Fruit fly (Drosophila melanogaster) whole organism, embryonic: ENCODE results near the gene Amun.

Experiments
- CG10543 ChIP-seq: fragments of 200-800 bp; sonication (Bioruptor generic); optimal IDR thresholded peaks from 3 replicates; lab custom pipeline; 2017; ENCODE audit warnings: missing biosample characterization, mild to moderate bottlenecking, missing genetic modification characterization, moderate library complexity
- CG10565 ChIP-seq: fragments of 200-800 bp; sonication (Bioruptor generic); optimal IDR thresholded peaks from 3 replicates; lab custom pipeline; 2016; ENCODE audit warnings: missing biosample characterization, mild to moderate bottlenecking, missing genetic modification characterization
- CG10654 ChIP-seq: fragments of 200-800 bp; sonication (Bioruptor generic); optimal IDR thresholded peaks from 2 replicates; lab custom pipeline; 2016; ENCODE audit warnings: missing biosample characterization, missing genetic modification characterization
- CG12219 ChIP-seq: fragments of 200-800 bp; sonication (Bioruptor generic); optimal IDR thresholded peaks from 3 replicates; lab custom pipeline; 2018; ENCODE audit warnings: missing biosample characterization, mild to moderate bottlenecking, missing genetic modification characterization
- CG13424 ChIP-seq: fragments of 200-800 bp; sonication (Bioruptor generic); optimal IDR thresholded peaks from 2 replicates; lab custom pipeline; 2019; ENCODE audit warnings: missing biosample characterization, mild to moderate bottlenecking, missing genetic modification characterization, moderate library complexity
- CG16813 ChIP-seq: fragments of 200-800 bp; sonication (Bioruptor generic); IDR thresholded peaks from 3 replicates; pipeline ENCODE4 v1.3.6; 2022; ENCODE audit warnings: missing biosample characterization, missing genetic modification characterization; ENCODE audit not compliant: partially characterized antibody
- CG17361 ChIP-seq: fragments of 200-800 bp; sonication (Bioruptor generic); IDR thresholded peaks from 3 replicates; pipeline ENCODE4 v1.3.6; 2022; ENCODE audit warnings: missing biosample characterization, missing genetic modification characterization
- CG17385 ChIP-seq: fragments of 200-800 bp; sonication (Bioruptor generic); optimal IDR thresholded peaks from 3 replicates; lab custom pipeline; 2018; ENCODE audit warnings: missing biosample characterization, mild to moderate bottlenecking, missing genetic modification characterization
- CG17568 ChIP-seq: fragments of 200-800 bp; sonication (Bioruptor generic); optimal IDR thresholded peaks from 2 replicates; lab custom pipeline; 2018; ENCODE audit warnings: missing biosample characterization, mild to moderate bottlenecking, missing genetic modification characterization, moderate library complexity
- CG2712 ChIP-seq: fragments of 200-800 bp; optimal IDR thresholded peaks from 3 replicates; lab custom pipeline; 2019; ENCODE audit warnings: missing biosample characterization, mild to moderate bottlenecking, missing genetic modification characterization, moderate library complexity
- CG30431 ChIP-seq: fragments of 200-800 bp; sonication (Bioruptor generic); optimal IDR thresholded peaks from 2 replicates; lab custom pipeline; 2017; ENCODE audit warnings: missing biosample characterization, missing genetic modification characterization
- CG31388 ChIP-seq: fragments of 200-800 bp; sonication (Bioruptor generic); optimal IDR thresholded peaks from 2 replicates; lab custom pipeline; 2016; ENCODE audit warnings: missing biosample characterization, missing genetic modification characterization
- CG34422 ChIP-seq: fragments of 200-800 bp; sonication (Bioruptor generic); IDR thresholded peaks from 3 replicates; pipeline ENCODE4 v1.3.6; 2022; ENCODE audit warnings: missing biosample characterization, missing genetic modification characterization
- CG3838 ChIP-seq: fragments of 200-800 bp; sonication (Bioruptor generic); optimal IDR thresholded peaks from 3 replicates; lab custom pipeline; 2016; ENCODE audit warnings: missing biosample characterization, missing genetic modification characterization
- CG4424 ChIP-seq: fragments of 200-800 bp; sonication (Bioruptor generic); optimal IDR thresholded peaks from 3 replicates; lab custom pipeline; 2016; ENCODE audit warnings: missing biosample characterization, missing genetic modification characterization
- CG4820 ChIP-seq: fragments of 200-800 bp; sonication (Bioruptor generic); optimal IDR thresholded peaks from 3 replicates; lab custom pipeline; 2016; ENCODE audit warnings: missing biosample characterization, missing genetic modification characterization
- CG6272 ChIP-seq: fragments of 200-800 bp; sonication (Bioruptor generic); IDR thresholded peaks from 2 replicates; pipeline ENCODE4 v1.3.6; 2022; ENCODE audit warnings: missing biosample characterization, missing genetic modification characterization
- CG6813 ChIP-seq: fragments of 200-800 bp; sonication (Bioruptor generic); optimal IDR thresholded peaks from 2 replicates; lab custom pipeline; 2017; ENCODE audit warnings: missing biosample characterization, missing genetic modification characterization, mild to moderate bottlenecking, moderate library complexity, missing genetic modification reagents
- CG7963 ChIP-seq: fragments of 200-800 bp; sonication (Bioruptor generic); IDR thresholded peaks from 3 replicates; pipeline ENCODE4 v1.3.6; 2022; ENCODE audit warnings: missing biosample characterization, missing genetic modification characterization; ENCODE audit not compliant: partially characterized antibody
- CoRest ChIP-seq: fragments of 200-800 bp; sonication (Bioruptor generic); optimal IDR thresholded peaks from 3 replicates; lab custom pipeline; 2018; ENCODE audit warnings: missing biosample characterization, mild to moderate bottlenecking, missing genetic modification characterization, moderate library complexity
- D ChIP-seq, 2 experiments: fragments of 200-800 bp in 1 of 2; fragments of >200 bp in 1 of 2; sonication (Bioruptor generic) in 1 of 2; optimal IDR thresholded peaks; 2 replicates in 1 of 2; 3 replicates in 1 of 2; lab custom pipeline; 2017; ENCODE audit warnings: mild to moderate bottlenecking in 1 of 2, missing biosample characterization in 1 of 2, missing genetic modification characterization in 1 of 2, missing genetic modification reagents in 1 of 2
- Drgx ChIP-seq: fragments of 200-800 bp; sonication (Bioruptor generic); IDR thresholded peaks from 2 replicates; pipeline ENCODE4 v1.3.6; 2022; ENCODE audit warnings: missing biosample characterization, missing genetic modification characterization
- Ets97D ChIP-seq: fragments of 200-800 bp; sonication (Bioruptor generic); optimal IDR thresholded peaks from 3 replicates; lab custom pipeline; 2016; ENCODE audit warnings: missing biosample characterization, missing genetic modification characterization
- HLHmδ ChIP-seq: fragments of 200-800 bp; sonication (Bioruptor generic); optimal IDR thresholded peaks from 2 replicates; lab custom pipeline; 2018; ENCODE audit warnings: missing biosample characterization, mild to moderate bottlenecking, missing genetic modification characterization, moderate library complexity
- Hey ChIP-seq: fragments of 200-800 bp; sonication (Bioruptor generic); optimal IDR thresholded peaks from 3 replicates; lab custom pipeline; 2018; ENCODE audit warnings: missing biosample characterization, mild to moderate bottlenecking, missing genetic modification characterization
- Meics ChIP-seq: fragments of 200-800 bp; sonication (Bioruptor generic); optimal IDR thresholded peaks from 2 replicates; lab custom pipeline; 2017; ENCODE audit warnings: missing biosample characterization, mild to moderate bottlenecking, missing genetic modification characterization
- NC2β ChIP-seq: fragments of 200-800 bp; sonication (Bioruptor generic); optimal IDR thresholded peaks from 2 replicates; lab custom pipeline; 2016; ENCODE audit warnings: missing biosample characterization, missing genetic modification characterization
- NFAT ChIP-seq: fragments of 200-800 bp; sonication (Bioruptor generic); IDR thresholded peaks from 2 replicates; pipeline ENCODE4 v1.3.6; 2022; ENCODE audit warnings: missing biosample characterization, missing genetic modification characterization
- Opbp ChIP-seq: fragments of 200-800 bp; sonication (Bioruptor generic); IDR thresholded peaks from 3 replicates; pipeline ENCODE4 v1.3.6; 2022; ENCODE audit warnings: missing biosample characterization, missing genetic modification characterization; ENCODE audit not compliant: partially characterized antibody
- Rx ChIP-seq: fragments of 200-800 bp; sonication (Bioruptor generic); IDR thresholded peaks from 2 replicates; pipeline ENCODE4 v1.3.6; 2022; ENCODE audit warnings: missing biosample characterization, missing genetic modification characterization
- Sry-β ChIP-seq: fragments of 200-800 bp; sonication (Bioruptor generic); optimal IDR thresholded peaks from 2 replicates; lab custom pipeline; 2018; ENCODE audit warnings: missing biosample characterization, mild to moderate bottlenecking, missing genetic modification characterization, moderate library complexity
- ase ChIP-seq: fragments of 200-800 bp; sonication (Bioruptor generic); IDR thresholded peaks from 3 replicates; pipeline ENCODE4 v1.3.6; 2022; ENCODE audit warnings: missing biosample characterization, missing genetic modification characterization
- chm ChIP-seq: fragments of 200-800 bp; sonication (Bioruptor generic); IDR thresholded peaks from 2 replicates; pipeline ENCODE4 v1.3.6; 2022; ENCODE audit warnings: missing biosample characterization, missing genetic modification characterization
- disco-r ChIP-seq: fragments of 200-800 bp; sonication (Bioruptor generic); optimal IDR thresholded peaks from 2 replicates; lab custom pipeline; 2016; ENCODE audit warnings: missing biosample characterization, missing genetic modification characterization
- fd102C ChIP-seq: fragments of 200-800 bp; sonication (Bioruptor generic); optimal IDR thresholded peaks from 2 replicates; lab custom pipeline; 2018; ENCODE audit warnings: missing biosample characterization, mild to moderate bottlenecking, missing genetic modification characterization, moderate library complexity
- grn ChIP-seq: fragments of 200-800 bp; sonication (Bioruptor generic); optimal IDR thresholded peaks from 3 replicates; lab custom pipeline; 2017; ENCODE audit warnings: missing biosample characterization, missing genetic modification characterization
- gt ChIP-seq: fragments of 200-800 bp; sonication (Bioruptor generic); IDR thresholded peaks from 2 replicates; pipeline ENCODE4 v1.3.6; 2022; ENCODE audit warnings: missing biosample characterization, missing genetic modification characterization
- maf-S ChIP-seq: fragments of 200-800 bp; sonication (Bioruptor generic); optimal IDR thresholded peaks from 2 replicates; lab custom pipeline; 2016; ENCODE audit warnings: missing biosample characterization, missing genetic modification characterization
- oc ChIP-seq: fragments of 200-800 bp; sonication (Bioruptor generic); optimal IDR thresholded peaks from 2 replicates; lab custom pipeline; 2018; ENCODE audit warnings: missing biosample characterization, mild to moderate bottlenecking, missing genetic modification characterization, moderate library complexity
- odd ChIP-seq: fragments of 200-800 bp; sonication (Bioruptor generic); optimal IDR thresholded peaks from 2 replicates; lab custom pipeline; 2017; ENCODE audit warnings: missing biosample characterization, mild to moderate bottlenecking, missing genetic modification characterization
- pb ChIP-seq: fragments of 200-800 bp; sonication (Bioruptor generic); optimal IDR thresholded peaks from 3 replicates; lab custom pipeline; 2016; ENCODE audit warnings: missing biosample characterization, missing genetic modification characterization
- repo ChIP-seq: fragments of 200-800 bp; sonication (Bioruptor generic); optimal IDR thresholded peaks from 2 replicates; lab custom pipeline; 2016; ENCODE audit warnings: missing biosample characterization, missing genetic modification characterization
- scrt ChIP-seq: fragments of 200-800 bp; sonication (Bioruptor generic); optimal IDR thresholded peaks from 2 replicates; lab custom pipeline; 2018; ENCODE audit warnings: missing biosample characterization, mild to moderate bottlenecking, missing genetic modification characterization, moderate library complexity
- sim ChIP-seq: fragments of 200-800 bp; sonication (Bioruptor generic); IDR thresholded peaks from 2 replicates; pipeline ENCODE4 v1.3.6; 2022; ENCODE audit warnings: missing biosample characterization, missing genetic modification characterization
- sr ChIP-seq: fragments of 200-800 bp; sonication (Bioruptor generic); IDR thresholded peaks from 3 replicates; pipeline ENCODE4 v1.3.6; 2022; ENCODE audit warnings: missing biosample characterization, missing genetic modification characterization
- ssp ChIP-seq: fragments of 200-800 bp; sonication (Bioruptor generic); IDR thresholded peaks from 2 replicates; pipeline ENCODE4 v1.3.6; 2022; ENCODE audit warnings: missing biosample characterization, missing genetic modification characterization
- stc ChIP-seq: fragments of 200-800 bp; sonication (Bioruptor generic); IDR thresholded peaks from 2 replicates; pipeline ENCODE4 v1.3.6; 2022; ENCODE audit warnings: missing biosample characterization, missing genetic modification characterization
- tap ChIP-seq: fragments of 200-800 bp; optimal IDR thresholded peaks from 3 replicates; lab custom pipeline; 2019; ENCODE audit warnings: missing biosample characterization, mild to moderate bottlenecking, missing genetic modification characterization, moderate library complexity
- vvl ChIP-seq: fragments of 200-800 bp; sonication (Bioruptor generic); IDR thresholded peaks from 2 replicates; pipeline ENCODE4 v1.3.6; 2022; ENCODE audit warnings: missing biosample characterization, missing genetic modification characterization
- wek ChIP-seq: fragments of 200-800 bp; sonication (Bioruptor generic); optimal IDR thresholded peaks from 3 replicates; lab custom pipeline; 2018; ENCODE audit warnings: missing biosample characterization, mild to moderate bottlenecking, missing genetic modification characterization, moderate library complexity
- yki ChIP-seq: fragments of >200 bp; optimal IDR thresholded peaks from 3 replicates; lab custom pipeline; 2018

Gene Amun

dm6 chrX:11660476-11660875, 54.9 kb downstream of the Amun start (continued):
- TF ChIP-seq CG3838 (GFP tag; lab: Kevin White, UChicago) (no peak), CoRest (no peak), tap (tag; lab: Kevin White, UChicago) (peak; percentile 2), ssp (GFP tag; lab: Robert Waterston, UW) (no peak), CG17568 (GFP tag; lab: Kevin White, UChicago) (peak; percentile 35), scrt (GFP tag; lab: Kevin White, UChicago) (peak; percentile 10), CG2712 (tag; lab: Kevin White, UChicago) (peak; percentile 33), sr (GFP tag; lab: Robert Waterston, UW) (0 out of 3 replicates have a peak, but pooled peaks have one; percentile 14), Opbp (GFP tag; lab: Robert Waterston, UW) (no peak), CG4820 (GFP tag; lab: Kevin White, UChicago) (no peak), CG10543 (GFP tag; lab: Kevin White, UChicago) (no peak), Meics (GFP tag; lab: Kevin White, UChicago) (peak; percentile 9), CG31388 (no peak), D (optimal IDR thresholded peaks at IDR 0.05; lab: Kevin White, UChicago) (no peak), D (GFP tag; optimal IDR thresholded peaks at IDR 0.05; lab: Kevin White, UChicago) (peak; percentile 42), wek (GFP tag; lab: Kevin White, UChicago) (peak; percentile 69), Sry-β (GFP tag; lab: Kevin White, UChicago) (peak; percentile 11), chm (GFP tag; lab: Robert Waterston, UW) (no peak), CG16813 (GFP tag; lab: Robert Waterston, UW) (no peak), stc (GFP tag; lab: Robert Waterston, UW) (peak; percentile 66; the same call in 1 of the 2 replicates), Drgx (GFP tag; lab: Robert Waterston, UW) (no peak), CG17385 (peak; percentile 27), CG13424 (tag; lab: Kevin White, UChicago) (peak; percentile 12), NFAT (GFP tag; lab: Robert Waterston, UW) (no peak), vvl (GFP tag; lab: Robert Waterston, UW) (peak; percentile 51; the same call in 1 of the 2 replicates), ase (GFP tag; lab: Robert Waterston, UW) (0 out of 3 replicates have a peak, but pooled peaks have one; percentile 21), yki (lab: Kevin White, UChicago) (no peak), CG10565 (GFP tag; lab: Kevin White, UChicago) (no peak), Ets97D (no peak), CG10654 (GFP tag; lab: Kevin White, UChicago) (peak; percentile 35), CG12219 (GFP tag; lab: Kevin White, UChicago) (peak; percentile 41), CG6272 (GFP tag; lab: Robert Waterston, UW) (no peak), fd102C (no peak), CG30431 (GFP tag; lab: Kevin White, UChicago) (no peak), gt (GFP tag; lab: Robert Waterston, UW) (no peak), odd (GFP tag; lab: Kevin White, UChicago) (peak; percentile 55), CG34422 (no peak), pb (GFP tag; lab: Kevin White, UChicago) (no peak), Hey (tag; lab: Kevin White, UChicago) (no peak), repo (GFP tag; lab: Kevin White, UChicago) (no peak), CG6813 (GFP tag; lab: Kevin White, UChicago) (peak; percentile 63), grn (GFP tag; lab: Kevin White, UChicago) (no peak), Rx (GFP tag; lab: Robert Waterston, UW) (no peak), NC2β (GFP tag; lab: Kevin White, UChicago) (peak; percentile 9), CG17361 (GFP tag; lab: Robert Waterston, UW) (0 out of 3 replicates have a peak, but pooled peaks have one; percentile 16), maf-S (GFP tag; lab: Kevin White, UChicago) (no peak), CG4424 (GFP tag; lab: Kevin White, UChicago) (peak; percentile 6), sim (no peak), HLHmδ (GFP tag; lab: Kevin White, UChicago) (no peak), oc (tag; lab: Kevin White, UChicago) (peak; percentile 52), disco-r (GFP tag; lab: Kevin White, UChicago) (no peak), CG7963 (GFP tag; lab: Robert Waterston, UW) (no peak)
